In the genomic region with DNA sequence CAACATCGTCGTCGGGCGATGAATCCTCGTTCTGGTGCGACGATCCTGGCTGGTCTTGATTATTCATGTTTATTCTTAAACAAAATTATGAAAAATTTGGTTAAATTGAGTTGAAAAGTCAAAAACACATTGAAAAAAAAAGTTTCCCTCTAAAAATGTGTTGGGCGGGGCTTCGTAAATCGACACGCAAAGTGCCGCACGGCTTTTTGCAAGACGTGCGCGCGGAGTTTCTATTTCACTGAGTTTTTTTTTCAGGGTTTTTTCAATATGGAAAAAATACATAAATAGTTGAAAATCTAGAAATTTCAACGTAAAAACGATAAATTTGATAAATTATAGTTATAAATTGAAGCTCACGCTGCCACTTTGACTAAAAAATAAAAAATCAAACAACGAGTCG, we compare ENCODE assay signal across 5 worm cellular contexts.
A peak's percentile ranks its signal among the peaks of the same experiment; 100 is the strongest.
TF ChIP-seq lines count a peak whose summit lies in the region.

A gene (minus strand): TSS at position 74 of the 400 bp plus-strand sequence.

TF ChIP-seq in whole organism, L1 larva, 84 proteins besides CTCF, POLR2A, EP300 and RAD21 (continues in another document):
- TF ChIP-seq nhr-71 (tag; optimal IDR thresholded peaks at IDR 0.05; lab: Kevin White, UChicago) (peak; percentile 87), unc-130 (tag; optimal IDR thresholded peaks at IDR 0.05; lab: Kevin White, UChicago) (peak; percentile 81), mdl-1 (tag; optimal IDR thresholded peaks at IDR 0.05; lab: Kevin White, UChicago) (peak in 1 of 2 experiments; percentile 66), unc-86 (tag; optimal IDR thresholded peaks at IDR 0.05; lab: Kevin White, UChicago) (peak; percentile 76), ama-1 (optimal IDR thresholded peaks at IDR 0.05; lab: Kevin White, UChicago) (no peak), hlh-4 (tag; optimal IDR thresholded peaks at IDR 0.05; lab: Kevin White, UChicago) (no peak), ceh-88 (GFP tag; IDR thresholded peaks at IDR 0.05; lab: Robert Waterston, UW) (peak; percentile 24; the same call in 1 of the 2 replicates), tbx-2 (tag; optimal IDR thresholded peaks at IDR 0.05; lab: Kevin White, UChicago) (peak; percentile 80), ceh-90 (tag; optimal IDR thresholded peaks at IDR 0.05; lab: Kevin White, UChicago) (peak; percentile 15), lsy-2 (tag; optimal IDR thresholded peaks at IDR 0.05; lab: Kevin White, UChicago) (peak; percentile 85 to 86), dsc-1 (tag; optimal IDR thresholded peaks at IDR 0.05; lab: Kevin White, UChicago) (no peak), nhr-85 (tag; lab: Kevin White, UChicago) (peak; percentile 89), egl-13 (tag; optimal IDR thresholded peaks at IDR 0.05; lab: Kevin White, UChicago) (peak; percentile 28), ets-5 (GFP tag; IDR thresholded peaks at IDR 0.05; lab: Robert Waterston, UW) (no peak), nhr-47 (tag; optimal IDR thresholded peaks at IDR 0.05; lab: Kevin White, UChicago) (peak; percentile 85), lin-39 (tag; optimal IDR thresholded peaks at IDR 0.05; lab: Kevin White, UChicago) (peak; percentile 69), ceh-8 (GFP tag; optimal IDR thresholded peaks at IDR 0.05; lab: Kevin White, UChicago) (peak; percentile 55)

TF ChIP-seq in whole organism, L3 larva, 47 proteins besides CTCF, POLR2A, EP300 and RAD21 (continues in another document):
- TF ChIP-seq lsy-12 (tag; optimal IDR thresholded peaks at IDR 0.05; lab: Kevin White, UChicago) (no peak), nhr-67 (tag; optimal IDR thresholded peaks at IDR 0.05; lab: Kevin White, UChicago) (no peak), lin-15B (tag; optimal IDR thresholded peaks at IDR 0.05; lab: Kevin White, UChicago) (peak; percentile 71), fos-1 (tag; optimal IDR thresholded peaks at IDR 0.05; lab: Kevin White, UChicago) (no peak), nhr-43 (tag; optimal IDR thresholded peaks at IDR 0.05; lab: Kevin White, UChicago; ENCODE audit: poor library complexity, severe bottlenecking) (peak; percentile 71), nfya-1 (tag; optimal IDR thresholded peaks at IDR 0.05; lab: Kevin White, UChicago; ENCODE audit: insufficient read depth) (peak; percentile 89), pqm-1 (tag; optimal IDR thresholded peaks at IDR 0.05; lab: Kevin White, UChicago) (peak; percentile 38), ztf-11 (tag; optimal IDR thresholded peaks at IDR 0.05; lab: Kevin White, UChicago) (no peak), skn-1 (tag; optimal IDR thresholded peaks at IDR 0.05; lab: Kevin White, UChicago) (peak; percentile 14), nhr-77 (tag; optimal IDR thresholded peaks at IDR 0.05; lab: Kevin White, UChicago) (no peak), nhr-12 (tag; optimal IDR thresholded peaks at IDR 0.05; lab: Kevin White, UChicago) (no peak), fkh-10 (GFP tag; optimal IDR thresholded peaks at IDR 0.05; lab: Kevin White, UChicago) (no peak), lin-39 (tag; optimal IDR thresholded peaks at IDR 0.05; lab: Kevin White, UChicago) (peak; percentile 64), elt-2 (tag; optimal IDR thresholded peaks at IDR 0.05; lab: Kevin White, UChicago) (peak; percentile 63), ceh-9 (tag; optimal IDR thresholded peaks at IDR 0.05; lab: Kevin White, UChicago) (no peak), R02D3.7 (tag; optimal IDR thresholded peaks at IDR 0.05; lab: Kevin White, UChicago) (peak; percentile 99), nhr-23 (tag; optimal IDR thresholded peaks at IDR 0.05; lab: Kevin White, UChicago) (peak; percentile 66), nhr-28 (tag; optimal IDR thresholded peaks at IDR 0.05; lab: Kevin White, UChicago) (no peak)

TF ChIP-seq in whole organism, early embryonic, 17 proteins besides CTCF, POLR2A, EP300 and RAD21:
- TF ChIP-seq pes-1 (GFP tag; IDR thresholded peaks at IDR 0.05; lab: Robert Waterston, UW) (peak; percentile 29; the same call in 1 of the 2 replicates), ceh-36 (tag; optimal IDR thresholded peaks at IDR 0.05; lab: Kevin White, UChicago) (no peak), F13C5.2 (tag; optimal IDR thresholded peaks at IDR 0.05; lab: Kevin White, UChicago) (peak; percentile 45), tra-4 (tag; optimal IDR thresholded peaks at IDR 0.05; lab: Kevin White, UChicago) (no peak), tbx-11 (GFP tag; IDR thresholded peaks at IDR 0.05; lab: Robert Waterston, UW) (no peak), flt-1 (GFP tag; IDR thresholded peaks at IDR 0.05; lab: Robert Waterston, UW) (peak; percentile 14; the same call in 1 of the 2 replicates), hmg-4 (GFP tag; optimal IDR thresholded peaks at IDR 0.05; lab: Kevin White, UChicago) (no peak)

TF ChIP-seq in whole organism, midembryonic, 9 proteins besides CTCF, POLR2A, EP300 and RAD21:
- TF ChIP-seq ztf-23 (GFP tag; IDR thresholded peaks at IDR 0.05; lab: Robert Waterston, UW) (peak; percentile 50; the same call in 1 of the 2 replicates), cog-1 (tag; optimal IDR thresholded peaks at IDR 0.05; lab: Kevin White, UChicago) (no peak), ztf-29 (GFP tag; IDR thresholded peaks at IDR 0.05; lab: Robert Waterston, UW) (no peak), klf-2 (GFP tag; conservative IDR thresholded peaks at IDR 0.05; lab: Robert Waterston, UW) (no peak), flt-1 (GFP tag; IDR thresholded peaks at IDR 0.05; lab: Robert Waterston, UW) (0 out of 2 replicates have a peak, but pooled peaks have one; percentile 18), tab-1 (GFP tag; IDR thresholded peaks at IDR 0.05; lab: Robert Waterston, UW) (no peak), med-1 (GFP tag; optimal IDR thresholded peaks at IDR 0.05; lab: Kevin White, UChicago; ENCODE audit: insufficient read depth) (peak; percentile 65), T22C8.4 (GFP tag; IDR thresholded peaks at IDR 0.05; lab: Robert Waterston, UW) (no peak), ref-1 (GFP tag; conservative IDR thresholded peaks at IDR 0.05; lab: Robert Waterston, UW) (no peak)

TF ChIP-seq in whole organism, young adult, 124 proteins besides CTCF, POLR2A, EP300 and RAD21 (continues in another document):
- TF ChIP-seq lsl-1 (GFP tag; optimal IDR thresholded peaks at IDR 0.05; lab: Kevin White, UChicago) (no peak), dox-1 (GFP tag; IDR thresholded peaks at IDR 0.05; lab: Robert Waterston, UW) (0 out of 2 replicates have a peak, but pooled peaks have one; percentile 46), K11D2.4 (GFP tag; IDR thresholded peaks at IDR 0.05; lab: Robert Waterston, UW) (no peak), aptf-2 (GFP tag; conservative IDR thresholded peaks at IDR 0.05; lab: Robert Waterston, UW) (no peak), nfyb-1 (GFP tag; IDR thresholded peaks at IDR 0.05; lab: Robert Waterston, UW) (no peak), mcd-1 (GFP tag; IDR thresholded peaks at IDR 0.05; lab: Robert Waterston, UW) (peak; percentile 73), madf-6 (GFP tag; IDR thresholded peaks at IDR 0.05; lab: Robert Waterston, UW) (peak; percentile 63; the same call in 1 of the 2 replicates), attf-5 (GFP tag; optimal IDR thresholded peaks at IDR 0.05; lab: Kevin White, UChicago) (peak; percentile 25), F39B2.1 (GFP tag; IDR thresholded peaks at IDR 0.05; lab: Robert Waterston, UW) (no peak), F23B12.7 (tag; optimal IDR thresholded peaks at IDR 0.05; lab: Kevin White, UChicago; ENCODE audit: insufficient read depth) (peak; percentile 67), die-1 (tag; optimal IDR thresholded peaks at IDR 0.05; lab: Kevin White, UChicago) (no peak), nhr-90 (tag; optimal IDR thresholded peaks at IDR 0.05; lab: Kevin White, UChicago) (no peak), snpc-3.4 (tag; optimal IDR thresholded peaks at IDR 0.05; lab: Kevin White, UChicago) (peak; percentile 25), dpl-1 (GFP tag; optimal IDR thresholded peaks at IDR 0.05; lab: Kevin White, UChicago) (peak; percentile 71), lin-26 (GFP tag; IDR thresholded peaks at IDR 0.05; lab: Robert Waterston, UW) (no peak), nhr-80 (tag; optimal IDR thresholded peaks at IDR 0.05; lab: Kevin White, UChicago) (no peak), cebp-1 (GFP tag; IDR thresholded peaks at IDR 0.05; lab: Robert Waterston, UW) (no peak), cebp-1 (tag; optimal IDR thresholded peaks at IDR 0.05; lab: Kevin White, UChicago) (peak; percentile 53), let-607 (tag; optimal IDR thresholded peaks at IDR 0.05; lab: Kevin White, UChicago) (peak in 1 of 2 experiments; percentile 11), rec-8 (tag; optimal IDR thresholded peaks at IDR 0.05; lab: Kevin White, UChicago) (no peak), Y53G8AR.9 (GFP tag; conservative IDR thresholded peaks at IDR 0.05; lab: Robert Waterston, UW) (0 out of 2 replicates have a peak, but pooled peaks have one; percentile 14), snpc-1.3 (tag; optimal IDR thresholded peaks at IDR 0.05; lab: Kevin White, UChicago; ENCODE audit: insufficient read depth) (peak; percentile 57), ceh-100 (GFP tag; IDR thresholded peaks at IDR 0.05; lab: Robert Waterston, UW) (peak; percentile 26; the same call in 1 of the 2 replicates), madf-3 (GFP tag; IDR thresholded peaks at IDR 0.05; lab: Robert Waterston, UW) (no peak), pbrm-1 (GFP tag; IDR thresholded peaks at IDR 0.05; lab: Robert Waterston, UW) (0 out of 2 replicates have a peak, but pooled peaks have one; percentile 13), efl-1 (GFP tag; optimal IDR thresholded peaks at IDR 0.05; lab: Kevin White, UChicago) (peak; percentile 43), egrh-3 (GFP tag; IDR thresholded peaks at IDR 0.05; lab: Robert Waterston, UW) (no peak), madf-8 (GFP tag; conservative IDR thresholded peaks at IDR 0.05; lab: Robert Waterston, UW) (no peak), ztf-6 (GFP tag; IDR thresholded peaks at IDR 0.05; lab: Robert Waterston, UW) (no peak), lin-35 (GFP tag; optimal IDR thresholded peaks at IDR 0.05; lab: Kevin White, UChicago) (peak in 1 of 3 experiments; percentile 83), atf-7 (tag; optimal IDR thresholded peaks at IDR 0.05; lab: Kevin White, UChicago) (no peak), F33H1.4 (GFP tag; IDR thresholded peaks at IDR 0.05; lab: Robert Waterston, UW) (peak; percentile 22; the same call in 1 of the 2 replicates), lin-54 (GFP tag; optimal IDR thresholded peaks at IDR 0.05; lab: Kevin White, UChicago) (peak; percentile 68), B0019.2 (GFP tag; conservative IDR thresholded peaks at IDR 0.05; lab: Robert Waterston, UW) (no peak), unc-130 (GFP tag; optimal IDR thresholded peaks at IDR 0.05; lab: Kevin White, UChicago) (no peak), ekl-4 (GFP tag; IDR thresholded peaks at IDR 0.05; lab: Robert Waterston, UW) (peak; percentile 25; the same call in 1 of the 2 replicates), snpc-1.1 (tag; optimal IDR thresholded peaks at IDR 0.05; lab: Kevin White, UChicago; ENCODE audit: insufficient read depth) (peak; percentile 33), K12H6.12 (tag; optimal IDR thresholded peaks at IDR 0.05; lab: Kevin White, UChicago) (no peak), rcor-1 (GFP tag; IDR thresholded peaks at IDR 0.05; lab: Robert Waterston, UW) (peak; percentile 44)
